Fruit fly (Drosophila melanogaster) S2 (cell line): ENCODE results near the gene CG42779.
A peak's percentile ranks its signal among the peaks of the same experiment; 100 is the strongest.

Source experiments
- CG8478 ChIP-seq: fragments of >200 bp; optimal IDR thresholded peaks from 2 replicates; lab custom pipeline; 2018
- CTCF ChIP-seq, 2 experiments: fragments of >200 bp; optimal IDR thresholded peaks; 2 replicates each; lab custom pipeline; 2018

CG42779 gene

DNA sequence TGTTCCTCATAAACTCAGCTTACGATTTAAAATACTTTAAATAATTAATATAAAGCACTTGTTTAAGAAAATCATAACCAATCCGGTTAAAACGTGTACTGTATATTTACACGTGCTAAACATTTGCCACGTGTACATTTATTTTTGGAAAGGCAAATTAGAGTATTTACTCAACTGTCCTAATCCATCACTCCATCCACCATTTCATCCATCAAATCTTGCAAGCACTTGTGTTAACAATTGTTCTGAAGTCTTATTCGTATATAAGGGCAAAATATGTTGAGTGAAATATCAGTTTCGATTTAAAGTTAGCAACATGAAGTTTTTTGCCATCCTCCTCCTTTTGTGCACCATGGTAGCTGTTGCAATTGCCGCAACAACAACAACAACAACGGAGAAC lies at the start of gene CG42779:
Gene CG42779 (plus strand): TSS at position 301 of the 400 bp plus-strand sequence.
- TF ChIP-seq CG8478 (no peak), CTCF (optimal IDR thresholded peaks at IDR 0.05; lab: Kevin White, UChicago) (no peak)

DNA sequence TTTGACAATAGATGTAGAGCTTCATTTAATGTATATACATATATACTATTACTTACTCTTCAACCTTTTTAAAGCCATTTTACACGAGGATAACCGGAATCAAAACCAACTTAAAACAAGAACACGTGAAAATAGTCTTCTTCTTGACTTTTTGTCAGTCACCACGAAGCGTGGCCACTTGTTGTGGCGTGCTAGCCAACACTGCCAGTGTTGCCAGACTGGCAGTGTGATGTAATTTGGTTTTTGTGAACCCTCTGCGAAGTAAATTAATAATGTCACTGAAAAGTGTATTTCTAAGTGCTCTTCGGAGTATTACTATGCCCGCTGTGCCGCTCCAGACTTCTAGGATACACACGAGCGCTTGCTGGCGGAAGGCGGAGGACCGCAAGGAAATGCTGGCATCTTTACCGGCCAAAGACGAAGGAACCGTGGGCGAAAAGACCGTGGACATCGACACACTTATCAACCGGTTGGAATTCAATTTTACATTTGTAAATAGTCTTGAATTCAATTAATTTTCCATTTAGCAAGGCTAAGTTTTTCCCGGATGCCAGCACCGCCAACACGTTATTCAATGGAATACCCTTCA lies 48.8 kb upstream of the CG42779 start, which contains the start of the genes Ns1 and mRpS11:
Gene Ns1 (minus strand): TSS at position 150 of the 589 bp plus-strand sequence.
Gene mRpS11 (plus strand): TSS at position 207 of the 589 bp plus-strand sequence.
- TF ChIP-seq CG8478 (no peak), CTCF (optimal IDR thresholded peaks at IDR 0.05; lab: Kevin White, UChicago) (peak; percentile 14 to 34)

DNA sequence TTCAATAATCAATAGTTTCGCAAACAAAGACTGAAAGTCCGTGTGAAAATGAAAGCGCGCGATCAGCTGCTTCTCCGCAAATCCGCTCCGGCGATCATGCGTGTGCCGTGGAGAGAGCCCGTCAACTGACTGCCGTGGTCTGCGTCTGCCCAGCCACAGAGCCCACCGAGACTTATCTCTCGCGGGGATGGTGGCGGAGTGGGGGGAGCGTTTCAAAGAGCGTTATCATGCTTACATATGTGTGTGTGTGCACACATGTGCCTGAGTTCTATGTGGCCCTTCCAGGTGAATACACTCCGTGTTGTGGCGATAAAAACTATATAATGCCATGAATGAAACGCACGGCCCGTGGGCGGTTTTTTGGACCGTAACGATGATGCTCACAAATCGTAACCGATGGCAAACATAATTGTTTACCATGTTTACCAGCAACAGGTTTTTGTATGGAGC lies 43.4 kb upstream of the CG42779 start:
- peak in 1 of 2 experiments; percentile 8 for TF ChIP-seq CTCF (optimal IDR thresholded peaks at IDR 0.05; lab: Kevin White, UChicago)
- no peak for TF ChIP-seq CG8478

DNA sequence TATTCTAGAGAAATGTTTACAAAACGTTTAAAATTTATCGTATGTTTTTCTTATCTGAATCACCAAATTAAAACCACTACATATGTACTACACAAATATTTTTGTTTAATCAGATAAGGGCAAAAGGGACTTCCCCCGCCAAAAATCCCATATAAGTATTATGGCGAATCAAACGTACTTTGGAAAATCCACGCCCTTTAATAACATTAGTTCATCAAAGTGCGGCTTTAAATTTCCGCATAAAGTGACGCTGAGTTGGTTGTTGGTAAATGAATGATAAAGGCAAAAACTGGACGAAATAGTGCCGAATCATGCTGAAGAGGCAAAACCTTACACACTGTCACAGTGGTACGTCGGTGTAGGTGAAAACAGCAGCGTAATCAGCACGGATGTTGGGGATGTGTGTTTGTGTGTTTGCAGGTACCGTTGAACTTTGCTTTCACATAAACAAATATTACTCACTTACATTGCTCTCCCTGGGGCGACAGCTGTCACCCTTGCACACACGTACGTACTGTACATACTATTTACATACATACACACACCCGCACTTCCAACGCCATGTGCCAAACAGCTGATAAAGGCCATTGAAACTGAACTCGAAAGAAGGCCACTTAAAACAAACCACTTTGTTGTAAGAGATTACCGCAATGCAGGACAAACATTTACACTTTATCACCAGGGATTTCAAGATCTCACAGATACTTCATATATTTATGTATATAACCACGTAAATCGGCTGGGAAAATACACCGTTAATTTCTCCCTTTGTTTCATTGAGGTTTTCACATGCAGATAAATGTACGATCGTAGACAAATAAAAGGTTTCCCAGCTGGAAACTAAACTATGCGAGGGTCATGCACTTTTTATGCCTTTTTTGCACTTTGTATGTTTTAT lies 42.2 kb upstream of the CG42779 start:
- no peak for TF ChIP-seq CTCF (optimal IDR thresholded peaks at IDR 0.05; lab: Kevin White, UChicago)
- no peak for TF ChIP-seq CG8478

DNA sequence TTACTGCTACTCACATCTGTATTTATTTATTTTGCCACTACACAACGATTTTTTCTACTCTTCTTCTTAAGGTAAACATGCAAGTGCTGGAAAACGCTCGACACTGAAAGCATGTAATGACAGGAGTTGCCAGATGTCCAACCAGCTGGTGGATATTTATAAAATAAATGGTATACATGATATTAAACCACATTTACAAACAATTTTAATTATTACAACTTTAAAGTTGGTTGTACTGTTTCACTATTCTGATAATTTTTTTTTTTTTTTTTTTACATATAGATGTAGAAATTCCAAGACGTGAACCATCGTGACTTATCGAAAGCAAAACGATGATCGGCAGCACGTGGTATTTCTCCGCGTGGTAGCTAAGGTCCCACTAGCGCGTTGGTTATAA lies 41.5 kb upstream of the CG42779 start, which contains the start of the genes Keap1 and kuk:
Gene Keap1 (minus strand): TSS at position 87 of the 397 bp plus-strand sequence.
Gene kuk (plus strand): TSS at position 386 of the 397 bp plus-strand sequence.
- TF ChIP-seq CG8478 = no peak
- TF ChIP-seq CTCF (optimal IDR thresholded peaks at IDR 0.05; lab: Kevin White, UChicago) = peak in 1 of 2 experiments; percentile 54

DNA sequence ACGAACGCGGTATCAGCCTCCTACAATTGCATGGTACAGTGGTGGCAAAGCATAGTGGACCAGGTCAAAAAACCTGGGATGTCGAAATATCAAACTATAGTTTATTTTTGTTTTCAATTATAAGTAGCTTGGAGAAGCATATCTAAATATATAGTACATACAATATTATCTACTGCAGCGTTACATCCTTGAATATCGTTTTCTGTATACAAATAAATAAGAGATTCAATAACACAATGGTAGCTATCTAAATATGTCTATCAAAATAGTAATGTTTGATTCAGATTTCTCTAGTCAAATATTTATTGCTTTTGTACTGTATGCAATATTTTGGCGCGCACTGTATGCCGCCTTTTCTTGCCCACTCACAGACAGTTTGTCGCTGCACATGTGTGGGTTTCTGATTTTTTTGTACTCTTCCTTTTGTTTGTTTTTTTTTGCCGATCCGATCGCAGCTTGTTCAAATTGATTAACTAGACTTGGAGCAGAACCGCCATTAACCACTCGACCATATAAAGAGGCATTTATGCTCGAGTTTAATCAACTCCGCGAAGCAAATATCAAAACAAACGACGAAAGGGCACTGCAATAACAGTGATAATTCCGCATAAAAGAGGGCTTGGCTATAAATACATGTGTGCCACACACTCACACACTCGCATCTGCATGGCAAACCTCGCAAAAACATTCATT lies 40.6 kb upstream of the CG42779 start:
- TF ChIP-seq CTCF (optimal IDR thresholded peaks at IDR 0.05; lab: Kevin White, UChicago) (no peak), CG8478 (no peak)

DNA sequence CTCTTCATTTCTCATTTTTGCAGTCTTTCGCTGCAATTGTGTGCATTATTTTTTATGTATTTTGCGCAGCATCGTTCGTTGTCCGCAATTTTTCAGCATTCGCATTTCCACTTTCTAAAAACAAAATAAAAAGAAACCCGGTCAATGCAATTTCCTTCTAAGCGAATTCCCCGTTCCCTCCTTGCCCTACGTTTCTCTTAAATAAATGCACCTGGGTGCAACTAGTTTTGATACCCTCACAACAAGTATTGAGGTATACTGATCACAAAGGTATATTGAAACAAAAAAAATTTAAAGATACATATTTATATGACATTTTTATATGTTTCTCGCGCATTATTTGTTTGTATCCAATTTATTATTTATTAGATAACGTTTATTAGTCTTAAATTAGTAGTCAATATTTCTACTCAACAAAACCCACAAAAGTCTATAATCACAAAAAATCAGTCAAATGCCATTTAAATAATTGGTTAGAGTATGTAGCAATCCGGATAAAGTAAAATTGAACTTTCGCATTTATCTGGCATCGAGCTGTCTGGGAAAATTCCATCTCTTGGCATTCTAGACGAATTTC lies 39.9 kb upstream of the CG42779 start:
- TF ChIP-seq CTCF (optimal IDR thresholded peaks at IDR 0.05; lab: Kevin White, UChicago) = no peak
- no peak for TF ChIP-seq CG8478

DNA sequence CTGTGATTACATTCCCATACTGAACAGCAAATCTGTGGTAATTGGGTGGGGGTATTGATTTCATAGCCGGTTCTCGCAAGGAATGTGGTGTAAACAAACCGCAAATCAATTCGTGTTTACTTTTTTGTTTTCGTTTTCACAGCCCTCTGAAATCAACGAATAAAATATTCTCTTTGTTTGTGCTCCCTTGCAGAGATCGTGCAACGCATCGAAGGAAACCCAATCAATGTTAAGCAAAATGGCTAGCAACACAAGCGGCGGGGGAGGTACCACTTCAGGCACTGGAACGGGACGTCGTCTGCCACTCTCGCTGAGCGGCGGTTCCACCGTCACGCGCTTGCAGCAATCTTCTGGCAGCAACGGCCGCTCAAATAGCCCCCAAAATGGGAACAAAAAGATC lies 38.9 kb upstream of the CG42779 start:
- TF ChIP-seq CTCF (optimal IDR thresholded peaks at IDR 0.05; lab: Kevin White, UChicago) (no peak), CG8478 (no peak)

DNA sequence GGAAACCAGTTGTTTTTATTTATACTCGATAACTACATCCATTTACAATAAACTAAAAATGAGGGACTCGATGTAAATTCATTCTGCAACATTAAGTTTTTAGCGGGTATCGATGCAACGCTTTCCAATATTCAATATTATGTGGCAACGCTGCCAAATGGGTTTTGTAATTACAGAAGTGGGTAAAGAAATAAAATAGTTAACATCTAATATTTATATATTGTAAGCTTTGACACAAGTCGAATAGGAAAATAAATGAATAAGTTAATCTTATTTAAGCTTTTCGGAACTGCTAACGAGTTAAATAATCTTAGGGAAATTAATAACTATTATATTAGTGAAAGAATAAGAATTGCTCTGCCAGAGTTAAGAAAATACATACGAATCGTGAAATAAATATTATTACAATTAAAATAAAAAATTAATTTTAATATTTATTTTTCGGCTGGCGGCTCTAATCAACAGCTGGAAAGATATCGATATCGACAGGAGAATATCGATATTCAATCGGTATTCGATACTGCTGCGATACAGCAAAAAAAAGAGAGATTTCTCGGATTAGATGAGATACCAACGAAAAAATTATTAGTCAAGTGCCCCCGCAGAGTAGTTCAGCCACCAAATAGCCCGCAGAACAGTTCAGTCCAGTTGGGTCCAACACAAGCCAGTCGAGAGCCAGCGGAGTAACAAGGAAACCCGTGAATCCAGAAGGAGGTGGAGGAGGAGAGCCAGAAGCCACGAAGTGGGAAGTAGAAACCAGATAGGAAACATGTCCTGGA lies 36.2 kb upstream of the CG42779 start, which contains the start of gene GckIII:
Gene GckIII (plus strand): TSS at position 485 of the 779 bp plus-strand sequence.
- TF ChIP-seq CG8478 (no peak), CTCF (optimal IDR thresholded peaks at IDR 0.05; lab: Kevin White, UChicago) (no peak)

DNA sequence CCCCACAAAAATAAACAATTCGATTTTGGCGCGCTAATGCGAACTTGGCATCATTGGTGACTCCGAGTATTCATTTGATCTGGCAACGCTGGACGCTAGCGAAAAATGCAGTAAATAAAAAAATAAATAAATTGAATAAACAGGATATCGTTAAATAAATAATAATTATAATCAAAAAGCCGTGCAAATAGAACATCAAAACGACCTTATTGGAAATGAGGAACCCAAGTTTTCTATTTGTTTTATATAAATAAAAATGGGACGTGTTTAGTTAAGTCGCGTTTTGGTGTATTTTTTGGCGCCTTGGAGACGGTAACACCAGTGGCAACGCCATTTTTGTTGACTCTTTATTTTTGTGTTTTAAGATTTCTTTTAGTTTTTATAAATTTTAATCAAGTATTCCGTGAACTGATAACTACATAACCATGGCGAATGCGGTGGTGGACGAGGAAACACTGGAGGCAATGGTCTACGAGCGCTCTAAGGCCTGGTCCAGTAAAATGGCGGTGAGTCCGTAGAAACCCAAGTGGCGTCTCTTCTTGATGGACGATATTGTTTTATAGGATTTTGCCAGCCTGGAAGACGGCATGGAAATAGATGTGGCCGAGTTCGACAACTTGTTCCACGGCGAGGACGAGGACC lies 33.3 kb upstream of the CG42779 start, which contains the start of gene cal1:
Gene cal1 (plus strand): TSS at position 304 of the 642 bp plus-strand sequence.
- TF ChIP-seq CTCF (optimal IDR thresholded peaks at IDR 0.05; lab: Kevin White, UChicago) (no peak), CG8478 (no peak)

DNA sequence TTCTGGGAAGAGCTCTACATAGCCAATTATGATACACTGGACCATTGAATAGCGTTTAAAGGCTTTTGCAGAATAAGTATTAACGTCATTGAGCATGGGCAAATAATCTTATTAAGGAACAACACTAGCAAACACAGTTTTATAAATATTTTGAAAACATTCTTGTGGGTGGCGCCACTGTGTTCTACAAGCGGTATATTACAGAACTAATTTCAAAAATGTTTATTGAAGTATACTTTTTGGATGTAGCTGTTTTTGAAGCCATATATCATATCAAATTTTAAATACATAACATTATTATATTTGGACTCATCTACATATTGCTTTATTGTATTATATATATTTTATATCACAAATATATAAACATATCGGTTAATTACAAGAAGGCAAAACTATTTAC lies 12.5 kb upstream of the CG42779 start:
- TF ChIP-seq CG8478 (no peak), CTCF (optimal IDR thresholded peaks at IDR 0.05; lab: Kevin White, UChicago) (peak; percentile 63 to 86)

DNA sequence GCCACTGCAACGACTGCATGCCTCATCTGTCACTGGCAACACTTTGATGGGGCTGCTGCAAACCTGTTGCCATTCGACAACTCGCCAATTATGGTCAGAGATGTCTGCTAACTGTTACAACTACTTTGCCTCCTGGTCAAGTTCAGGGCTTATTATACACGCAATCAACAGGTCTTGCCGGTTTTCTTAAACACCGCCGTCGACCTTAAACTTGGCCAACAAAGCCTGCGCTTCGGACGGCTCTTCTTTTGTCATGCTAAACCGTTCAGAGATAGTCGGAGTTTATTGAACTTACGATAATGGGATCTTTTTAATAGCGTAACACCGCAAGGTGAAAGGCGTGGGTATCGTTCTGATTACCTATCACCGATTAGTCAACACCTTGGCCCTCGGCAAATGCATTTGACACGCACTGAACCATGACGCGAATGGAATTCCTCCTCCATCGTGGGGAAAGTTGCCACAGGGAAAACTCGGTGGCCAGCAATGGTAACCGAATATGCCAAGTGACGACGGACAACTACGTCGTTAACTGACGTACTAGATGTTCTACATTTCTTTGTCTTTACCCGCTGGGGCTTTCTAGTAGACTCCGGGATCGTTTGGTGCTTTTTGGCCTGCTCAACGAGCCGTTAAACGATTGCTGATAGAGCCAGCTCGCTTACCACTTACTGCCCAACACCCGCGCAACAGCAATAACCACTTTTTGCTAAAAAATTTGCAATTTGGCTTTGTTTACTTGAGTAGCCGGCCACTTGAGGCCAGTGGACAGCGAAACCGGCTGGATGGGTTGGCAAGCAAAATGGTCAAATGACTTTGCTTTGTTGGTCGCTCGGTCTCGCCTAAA lies 10.3 kb upstream of the CG42779 start:
- TF ChIP-seq CTCF (optimal IDR thresholded peaks at IDR 0.05; lab: Kevin White, UChicago) (no peak), CG8478 (no peak)

DNA sequence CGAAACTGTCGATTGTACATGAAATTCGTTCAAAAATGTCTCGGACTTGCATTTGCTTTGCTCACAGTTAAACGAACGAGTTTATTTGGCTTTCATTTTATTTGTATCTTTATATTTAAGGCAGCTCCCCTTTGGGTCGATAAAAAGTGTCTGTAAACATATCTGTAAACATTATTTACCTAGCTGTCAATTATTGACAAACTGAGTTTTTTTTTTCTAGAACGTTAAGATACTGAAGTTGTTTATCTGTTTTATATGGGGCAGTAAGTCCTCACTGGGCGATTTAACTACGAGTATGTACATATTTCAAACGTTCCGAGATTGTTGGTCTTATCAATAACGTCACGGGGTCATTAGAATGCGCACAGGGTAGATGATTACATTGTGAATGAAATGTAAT lies 5.7 kb upstream of the CG42779 start:
- TF ChIP-seq CTCF (optimal IDR thresholded peaks at IDR 0.05; lab: Kevin White, UChicago) (no peak), CG8478 (no peak)
